Fruit fly (Drosophila melanogaster): ENCODE results near the gene CG15695.

DNA sequence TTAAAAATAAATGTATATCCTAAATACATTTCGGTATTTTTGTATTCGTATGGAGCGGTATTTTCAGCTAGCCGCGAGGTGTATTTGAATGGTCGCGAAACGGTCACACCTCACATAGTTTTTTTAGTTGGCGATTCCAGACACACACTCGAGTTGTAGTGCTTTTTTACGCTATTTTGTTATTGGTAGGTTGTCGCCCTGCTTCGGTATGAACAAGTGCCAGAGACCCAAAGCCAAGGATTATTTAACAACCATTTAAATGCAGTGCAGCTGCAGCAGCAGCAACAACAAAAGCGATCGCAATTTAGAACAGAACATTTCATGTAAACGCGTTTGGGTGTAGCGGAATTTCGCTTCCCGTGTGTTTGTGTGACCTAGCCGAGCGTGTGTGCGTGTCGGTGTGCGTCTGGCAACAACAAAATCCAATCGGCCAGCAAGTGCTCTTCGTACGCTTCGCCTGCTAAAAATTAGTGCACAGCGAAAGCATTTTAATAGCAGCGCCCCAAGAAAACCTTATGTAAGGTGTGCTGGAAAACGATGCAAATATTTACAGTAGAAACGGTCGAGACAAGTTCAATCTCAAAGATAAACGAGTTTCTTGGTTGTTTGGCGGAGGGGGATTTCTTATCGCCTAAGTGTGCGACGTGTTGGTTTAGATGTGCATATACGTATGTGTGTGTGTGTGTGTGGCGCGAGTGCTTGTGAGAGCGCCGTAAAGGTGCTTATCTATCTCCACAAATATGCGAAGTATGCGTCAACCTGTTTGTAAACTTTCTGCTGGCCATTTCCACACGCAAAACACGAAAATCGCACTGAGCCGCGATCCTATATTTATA is 9.0 kb upstream of the CG15695 start, which contains the start of gene Synd:
- TF ChIP-seq psq (optimal IDR thresholded peaks at IDR 0.05), result no peak
- TF ChIP-seq EcR (GFP tag; optimal IDR thresholded peaks at IDR 0.05), result peak in 1 of 2 experiments; percentile 36
- no peak for TF ChIP-seq usp (GFP tag; optimal IDR thresholded peaks at IDR 0.05)
- no peak for TF ChIP-seq Dll (optimal IDR thresholded peaks at IDR 0.05)
- no peak for TF ChIP-seq CG8478 (optimal IDR thresholded peaks at IDR 0.05)

All from whole organism.